Fruit fly (Drosophila melanogaster) Kc167 (cell line): ENCODE results near the gene ago.

ENCODE experiments used
- Myc ChIP-seq: fragments of >200 bp; optimal IDR thresholded peaks from 2 replicates; lab custom pipeline; 2017; ENCODE audit warnings: missing external identifiers
- Sin3A ChIP-seq: fragments of >200 bp; optimal IDR thresholded peaks from 2 replicates; lab custom pipeline; 2018; ENCODE audit warnings: missing external identifiers
- h ChIP-seq: fragments of >200 bp; optimal IDR thresholded peaks from 3 replicates; lab custom pipeline; 2018; ENCODE audit warnings: missing external identifiers
- insv ChIP-seq: fragments of >200 bp; optimal IDR thresholded peaks from 3 replicates; lab custom pipeline; 2018; ENCODE audit warnings: missing external identifiers
- psq ChIP-seq: fragments of >200 bp; optimal IDR thresholded peaks from 2 replicates; lab custom pipeline; 2017; ENCODE audit warnings: missing external identifiers
- ttk ChIP-seq: sonication (Bioruptor generic); optimal IDR thresholded peaks from 2 replicates; lab custom pipeline; 2017; ENCODE audit warnings: missing external identifiers

ago gene

DNA sequence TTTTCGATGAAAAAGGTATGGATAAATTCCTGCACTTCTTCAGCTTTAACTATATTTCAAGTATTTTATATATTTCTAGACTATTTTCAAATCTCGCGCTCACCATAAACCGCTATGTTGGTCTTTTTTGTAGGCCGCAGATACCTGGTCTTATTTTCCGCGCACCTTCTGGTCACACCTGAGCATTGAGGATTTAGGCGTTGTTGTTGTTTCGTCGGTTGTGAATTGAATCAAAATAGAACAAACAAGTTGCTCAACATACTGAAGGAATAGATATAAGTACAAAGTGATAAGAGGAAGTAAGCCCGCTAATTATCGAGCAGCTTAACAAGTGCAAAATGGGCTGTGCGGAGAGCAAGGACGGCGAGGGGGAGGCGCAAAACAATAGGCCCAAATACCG lies 23.7 kb upstream of the ago start, which contains the start of gene Ctl1:
Ctl1 (plus strand) TSS at position 167 of the 400 bp plus-strand sequence.
- TF ChIP-seq Myc = no peak
- TF ChIP-seq psq = no peak
- TF ChIP-seq insv (lab: Kevin White, UChicago) = no peak
- no peak for TF ChIP-seq h (lab: Kevin White, UChicago)
- TF ChIP-seq Sin3A = no peak
- no peak for TF ChIP-seq ttk (lab: Kevin White, UChicago)

DNA sequence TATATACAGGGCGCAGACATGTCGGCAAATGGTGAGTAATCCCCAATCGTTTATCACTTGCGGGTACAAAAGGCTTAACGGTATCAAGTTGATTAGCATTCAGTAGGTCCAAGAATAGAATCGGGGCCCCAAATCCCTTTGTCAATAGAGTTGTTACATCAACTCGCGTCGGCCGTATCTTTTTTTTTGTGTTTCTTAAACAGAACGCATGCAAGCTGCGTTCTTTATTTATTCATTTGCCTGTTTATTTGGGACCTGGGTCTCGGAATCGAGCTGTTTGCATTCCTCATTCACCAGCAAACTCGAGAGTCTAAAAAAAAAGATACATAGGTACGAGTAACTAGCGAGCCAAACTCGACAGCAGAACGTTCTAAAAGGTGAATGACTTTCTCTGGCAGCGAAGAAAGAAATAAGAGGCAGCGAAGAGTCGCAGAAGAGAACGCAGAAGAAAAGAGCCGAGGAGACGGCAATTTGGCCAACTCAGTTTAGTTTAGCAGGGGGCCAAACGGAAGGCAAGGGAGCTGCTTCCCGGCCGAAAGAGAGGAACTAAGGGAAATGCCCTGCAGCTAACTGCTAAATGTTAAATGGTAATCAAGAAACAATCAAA lies 18.2 kb upstream of the ago start:
- TF ChIP-seq Sin3A = no peak
- TF ChIP-seq h (lab: Kevin White, UChicago) = no peak
- no peak for TF ChIP-seq insv (lab: Kevin White, UChicago)
- no peak for TF ChIP-seq ttk (lab: Kevin White, UChicago)
- no peak for TF ChIP-seq Myc
- no peak for TF ChIP-seq psq

DNA sequence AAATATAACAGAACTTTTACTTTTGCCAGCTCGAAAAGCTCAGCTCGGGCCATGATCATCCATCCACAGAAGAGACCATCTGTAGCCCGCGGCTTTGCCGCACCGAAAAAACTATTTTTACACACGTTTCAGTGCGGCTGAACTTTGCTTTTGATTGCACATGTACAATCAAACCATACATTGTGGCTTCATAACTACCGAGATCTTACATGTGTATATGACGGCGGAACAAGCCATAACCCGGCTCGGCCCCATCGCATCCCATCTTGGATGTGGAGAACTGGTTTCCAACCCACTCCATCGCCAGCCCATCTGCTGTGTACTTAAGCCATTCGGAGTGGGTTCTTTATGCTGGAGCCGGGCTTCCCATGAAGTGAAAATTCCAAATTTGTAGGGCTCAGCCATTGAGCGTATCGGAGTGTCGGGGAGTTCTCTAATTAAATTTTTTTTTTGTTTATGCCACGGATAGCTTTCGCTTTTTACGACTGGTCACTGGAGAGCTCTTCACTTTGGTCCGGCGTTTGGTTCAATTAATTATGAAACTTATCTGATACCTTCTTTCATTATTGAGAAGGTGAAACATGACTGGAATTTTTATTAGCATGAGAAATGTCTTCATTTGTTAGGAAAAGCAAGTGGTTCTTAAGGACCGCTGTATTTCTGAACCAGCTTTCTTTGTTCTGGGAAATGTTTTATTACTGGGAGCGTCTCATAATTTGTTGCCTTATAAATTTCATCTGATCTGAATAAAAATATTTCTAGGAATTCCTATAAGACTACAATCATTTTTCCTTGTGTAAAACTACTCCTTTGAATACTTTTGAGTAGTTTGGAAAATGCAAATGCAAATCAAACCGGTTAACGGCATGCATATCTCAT lies 17.1 kb upstream of the ago start:
- no peak for TF ChIP-seq ttk (lab: Kevin White, UChicago)
- TF ChIP-seq h (lab: Kevin White, UChicago) = no peak
- TF ChIP-seq psq = no peak
- TF ChIP-seq Sin3A = no peak
- TF ChIP-seq Myc = no peak
- TF ChIP-seq insv (lab: Kevin White, UChicago) = no peak

- TF ChIP-seq insv (lab: Kevin White, UChicago) (no peak), Sin3A (no peak), h (lab: Kevin White, UChicago) (no peak), Myc (no peak)
Measured at dm6 chr3L:4269920-4270319, 15.8 kb upstream of the ago start.

dm6 chr3L:4269208-4269607 lies 15.1 kb upstream of the ago start:
- TF ChIP-seq h (lab: Kevin White, UChicago) (no peak), ttk (lab: Kevin White, UChicago) (no peak), Sin3A (no peak), insv (lab: Kevin White, UChicago) (no peak), Myc (no peak), psq (no peak)

dm6 chr3L:4267403-4267802 lies 13.3 kb upstream of the ago start, which contains the start of gene CG33764:
CG33764 (minus strand) TSS chr3L:4267503.
- TF ChIP-seq insv (lab: Kevin White, UChicago) = no peak
- no peak for TF ChIP-seq Myc

dm6 chr3L:4265836-4266235 lies 11.7 kb upstream of the ago start:
- no peak for TF ChIP-seq h (lab: Kevin White, UChicago)
- TF ChIP-seq Sin3A = no peak

- TF ChIP-seq Myc = no peak
- TF ChIP-seq psq = no peak
- TF ChIP-seq Sin3A = no peak
- TF ChIP-seq h (lab: Kevin White, UChicago) = no peak
- TF ChIP-seq insv (lab: Kevin White, UChicago) = no peak
- TF ChIP-seq ttk (lab: Kevin White, UChicago) = no peak
Measured at dm6 chr3L:4264963-4265362, 10.9 kb upstream of the ago start.

DNA sequence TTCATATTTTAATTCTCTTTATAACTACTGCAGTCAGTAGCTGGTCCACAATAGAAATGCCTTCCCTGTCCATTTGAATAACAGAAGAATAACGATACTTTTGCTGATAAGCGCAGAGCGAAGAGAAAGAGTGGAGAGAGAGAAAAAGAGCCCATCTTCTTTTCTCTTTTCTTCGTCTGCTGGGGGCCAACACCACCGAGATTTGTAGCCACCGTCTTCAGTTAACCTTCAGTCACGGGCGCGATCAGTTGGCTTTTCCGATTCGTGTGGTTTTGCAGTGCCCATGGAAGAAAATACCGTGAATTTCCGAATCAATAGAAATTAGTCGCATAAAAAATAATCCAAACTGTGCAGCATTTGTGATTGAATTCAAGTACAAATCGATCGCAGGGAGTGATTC lies 9.4 kb upstream of the ago start, which contains the start of gene CG1273:
CG1273 (plus strand) TSS at position 218 of the 400 bp plus-strand sequence.
- no peak for TF ChIP-seq psq
- TF ChIP-seq Sin3A = no peak
- TF ChIP-seq insv (lab: Kevin White, UChicago) = no peak
- TF ChIP-seq Myc = no peak
- no peak for TF ChIP-seq h (lab: Kevin White, UChicago)
- no peak for TF ChIP-seq ttk (lab: Kevin White, UChicago)

DNA sequence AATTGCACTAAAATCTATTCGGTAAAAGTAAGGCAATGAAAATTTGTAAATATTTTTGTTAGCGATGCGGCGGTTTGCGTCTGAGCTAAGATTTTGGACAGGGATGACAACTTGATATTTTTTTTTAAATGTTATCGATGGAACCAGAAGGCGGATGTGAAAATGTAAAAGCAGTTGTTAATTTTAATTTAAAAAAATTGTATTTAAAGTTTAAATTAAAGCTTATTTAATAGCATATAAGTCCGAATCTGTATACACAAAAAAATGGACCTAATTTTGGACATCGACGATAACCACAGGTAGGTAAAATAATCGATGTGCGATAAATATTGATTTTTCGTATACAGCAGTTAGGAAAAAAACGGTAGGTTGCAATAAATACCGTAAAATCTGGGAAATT lies 8.3 kb upstream of the ago start, which contains the start of the genes CG11586 and VhaM9.7-a:
CG11586 (minus strand) TSS at position 87 of the 400 bp plus-strand sequence.
VhaM9.7-a (plus strand) TSS at position 322 of the 400 bp plus-strand sequence.
- TF ChIP-seq psq = no peak
- no peak for TF ChIP-seq ttk (lab: Kevin White, UChicago)
- TF ChIP-seq h (lab: Kevin White, UChicago) = no peak
- TF ChIP-seq Myc = no peak
- no peak for TF ChIP-seq insv (lab: Kevin White, UChicago)
- TF ChIP-seq Sin3A = no peak

- TF ChIP-seq ttk (lab: Kevin White, UChicago) (no peak), psq (no peak), h (lab: Kevin White, UChicago) (no peak), Myc (no peak), Sin3A (no peak), insv (lab: Kevin White, UChicago) (no peak)
Measured at dm6 chr3L:4261177-4261576, 7.1 kb upstream of the ago start.

DNA sequence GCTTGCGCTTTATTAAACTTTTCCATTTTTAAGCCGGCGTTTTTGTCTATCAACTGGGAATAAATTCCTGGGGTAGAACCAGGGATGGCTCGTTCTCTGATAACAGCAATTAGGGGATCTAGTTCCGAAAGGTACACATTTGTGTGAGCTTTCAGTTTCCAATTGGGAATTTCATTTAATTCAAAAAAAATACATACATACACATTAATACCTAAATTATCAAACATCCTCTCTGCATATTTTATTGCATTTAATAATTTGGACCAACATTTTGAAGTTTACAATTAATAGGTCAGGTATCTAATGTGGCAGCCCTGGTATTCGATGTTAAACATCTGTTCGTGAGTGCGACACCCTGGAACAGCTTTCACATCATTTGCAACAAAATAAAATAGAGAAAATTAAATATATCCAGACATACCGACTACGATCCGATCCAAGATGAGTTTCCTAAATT lies 5.0 kb upstream of the ago start, which contains the start of the genes CG15011 and CG1309:
CG15011 (minus strand) TSS at position 51 of the 457 bp plus-strand sequence.
CG1309 (plus strand) TSS at position 329 of the 457 bp plus-strand sequence.
- TF ChIP-seq psq (no peak), h (lab: Kevin White, UChicago) (no peak), Sin3A (no peak), Myc (no peak), ttk (lab: Kevin White, UChicago) (no peak), insv (lab: Kevin White, UChicago) (no peak)
